Worm (Caenorhabditis elegans) whole organism, L2 larva: ENCODE results near the gene C11H1.5.

Source experiments
- C34F6.9 ChIP-seq: fragments of 150-350 bp; optimal IDR thresholded peaks from 2 replicates; lab custom pipeline; 2014; ENCODE audit warnings: missing biosample characterization, missing genetic modification characterization
- F13H6.1 ChIP-seq: sonication (generic microtip); optimal IDR thresholded peaks from 2 replicates; lab custom pipeline; 2016; ENCODE audit warnings: missing genetic modification characterization, missing compliant biosample characterization
- Y55F3AM.14 ChIP-seq: fragments of 200-800 bp; sonication (Bioruptor generic); optimal IDR thresholded peaks from 2 replicates; lab custom pipeline; 2018; ENCODE audit warnings: mild to moderate bottlenecking, missing genetic modification characterization, missing compliant biosample characterization
- ZK546.5 ChIP-seq: sonication (generic microtip); optimal IDR thresholded peaks from 2 replicates; lab custom pipeline; 2017; ENCODE audit warnings: missing biosample characterization, missing genetic modification characterization
- alr-1 ChIP-seq: fragments of 150-350 bp; optimal IDR thresholded peaks from 2 replicates; lab custom pipeline; 2014; ENCODE audit warnings: missing biosample characterization, missing genetic modification characterization
- aly-2 ChIP-seq: fragments of 150-350 bp; optimal IDR thresholded peaks from 2 replicates; lab custom pipeline; 2014; ENCODE audit warnings: missing biosample characterization, missing genetic modification characterization
- blmp-1 ChIP-seq: sonication (generic microtip); optimal IDR thresholded peaks from 2 replicates; lab custom pipeline; 2017; ENCODE audit warnings: missing genetic modification characterization, mild to moderate bottlenecking, missing compliant biosample characterization, antibody characterized with exemption, moderate library complexity; ENCODE audit not compliant: insufficient read depth
- ceh-16 ChIP-seq: fragments of 150-350 bp; optimal IDR thresholded peaks from 2 replicates; lab custom pipeline; 2014; ENCODE audit warnings: missing biosample characterization, missing genetic modification characterization
- ceh-82 ChIP-seq: fragments of 150-350 bp; optimal IDR thresholded peaks from 2 replicates; lab custom pipeline; 2014; ENCODE audit warnings: missing biosample characterization, missing genetic modification characterization
- crh-2 ChIP-seq: sonication (generic microtip); optimal IDR thresholded peaks from 2 replicates; lab custom pipeline; 2017; ENCODE audit warnings: missing biosample characterization, missing genetic modification characterization
- dmd-4 ChIP-seq: sonication (generic microtip); optimal IDR thresholded peaks from 2 replicates; lab custom pipeline; 2017; ENCODE audit warnings: missing biosample characterization, missing genetic modification characterization
- egl-27 ChIP-seq: sonication (generic microtip); optimal IDR thresholded peaks from 3 replicates; lab custom pipeline; 2017; ENCODE audit warnings: missing biosample characterization, missing genetic modification reagents, missing genetic modification characterization
- elt-1 ChIP-seq: fragments of 150-350 bp; optimal IDR thresholded peaks from 2 replicates; lab custom pipeline; 2014; ENCODE audit warnings: missing biosample characterization, missing genetic modification characterization
- elt-3 ChIP-seq: sonication (generic microtip); optimal IDR thresholded peaks from 2 replicates; lab custom pipeline; 2017; ENCODE audit warnings: missing biosample characterization, missing genetic modification characterization
- fos-1 ChIP-seq: fragments of 150-350 bp; optimal IDR thresholded peaks from 2 replicates; lab custom pipeline; 2014; ENCODE audit warnings: missing biosample characterization, missing genetic modification characterization
- gmeb-1 ChIP-seq: fragments of 150-350 bp; optimal IDR thresholded peaks from 2 replicates; lab custom pipeline; 2014; ENCODE audit warnings: missing biosample characterization, missing genetic modification characterization
- lin-11 ChIP-seq: fragments of 150-350 bp; sonication (generic microtip); optimal IDR thresholded peaks from 2 replicates; lab custom pipeline; 2014; ENCODE audit warnings: missing biosample characterization, missing genetic modification characterization, inconsistent platforms, mixed read lengths
- lin-13 ChIP-seq: fragments of 150-350 bp; optimal IDR thresholded peaks from 2 replicates; lab custom pipeline; 2014; ENCODE audit warnings: missing biosample characterization, missing genetic modification reagents, missing genetic modification characterization
- lsy-2 ChIP-seq, 2 experiments: fragments of 150-350 bp in 1 of 2; sonication (generic microtip) in 1 of 2; optimal IDR thresholded peaks; 2 replicates each; lab custom pipeline; 2014 to 2017; ENCODE audit warnings: missing biosample characterization in 2 of 2, missing genetic modification characterization in 2 of 2
- mbf-1 ChIP-seq: sonication (generic microtip); optimal IDR thresholded peaks from 2 replicates; lab custom pipeline; 2017; ENCODE audit warnings: missing biosample characterization, missing genetic modification characterization
- nhr-10 ChIP-seq: sonication (generic microtip); optimal IDR thresholded peaks from 2 replicates; lab custom pipeline; 2017; ENCODE audit warnings: missing biosample characterization, missing genetic modification characterization
- nhr-11 ChIP-seq: fragments of 150-350 bp; optimal IDR thresholded peaks from 2 replicates; lab custom pipeline; 2014; ENCODE audit warnings: missing biosample characterization, missing genetic modification characterization
- nhr-12 ChIP-seq: fragments of 150-350 bp; optimal IDR thresholded peaks from 2 replicates; lab custom pipeline; 2014; ENCODE audit warnings: missing biosample characterization, missing genetic modification characterization
- nhr-21 ChIP-seq: fragments of 150-350 bp; optimal IDR thresholded peaks from 2 replicates; lab custom pipeline; 2014; ENCODE audit warnings: missing biosample characterization, missing genetic modification characterization
- nhr-25 ChIP-seq: fragments of 150-350 bp; sonication (generic microtip); optimal IDR thresholded peaks from 3 replicates; lab custom pipeline; 2014; ENCODE audit warnings: missing biosample characterization, missing genetic modification characterization
- nhr-6 ChIP-seq: fragments of 150-350 bp; optimal IDR thresholded peaks from 2 replicates; lab custom pipeline; 2014; ENCODE audit warnings: missing biosample characterization, missing genetic modification characterization
- nhr-77 ChIP-seq: fragments of 150-350 bp; optimal IDR thresholded peaks from 2 replicates; lab custom pipeline; 2014; ENCODE audit warnings: missing biosample characterization, missing genetic modification characterization
- peb-1 ChIP-seq: fragments of 150-350 bp; optimal IDR thresholded peaks from 2 replicates; lab custom pipeline; 2014; ENCODE audit warnings: missing biosample characterization, missing genetic modification characterization
- sem-4 ChIP-seq: fragments of 150-350 bp; optimal IDR thresholded peaks from 2 replicates; lab custom pipeline; 2014; ENCODE audit warnings: missing biosample characterization, missing genetic modification reagents, missing genetic modification characterization
- skn-1 ChIP-seq: sonication (generic microtip); optimal IDR thresholded peaks from 2 replicates; lab custom pipeline; 2017; ENCODE audit warnings: missing biosample characterization, missing genetic modification characterization
- sma-9 ChIP-seq, 2 experiments: fragments of 150-350 bp in 1 of 2; sonication (generic microtip) in 1 of 2; optimal IDR thresholded peaks; 2 replicates each; lab custom pipeline; 2014 to 2016; ENCODE audit warnings: missing genetic modification characterization in 2 of 2, mild to moderate bottlenecking in 1 of 2, missing biosample characterization in 1 of 2, missing compliant biosample characterization in 1 of 2, missing genetic modification reagents in 1 of 2, moderate library complexity in 1 of 2
- snpc-4 ChIP-seq: fragments of 150-350 bp; optimal IDR thresholded peaks from 2 replicates; lab custom pipeline; 2014; ENCODE audit warnings: missing biosample characterization, missing genetic modification characterization
- unc-55 ChIP-seq: fragments of 150-350 bp; sonication (generic microtip); optimal IDR thresholded peaks from 3 replicates; lab custom pipeline; 2014; ENCODE audit warnings: missing biosample characterization, missing genetic modification reagents, missing genetic modification characterization
- zag-1 ChIP-seq: fragments of 150-350 bp; optimal IDR thresholded peaks from 2 replicates; lab custom pipeline; 2014; ENCODE audit warnings: missing biosample characterization, missing genetic modification characterization
- ztf-11 ChIP-seq: sonication (generic microtip); optimal IDR thresholded peaks from 2 replicates; lab custom pipeline; 2017; ENCODE audit warnings: missing biosample characterization, missing genetic modification characterization
- ztf-4 ChIP-seq: fragments of 150-350 bp; optimal IDR thresholded peaks from 2 replicates; lab custom pipeline; 2014; ENCODE audit warnings: missing biosample characterization, missing genetic modification characterization

The C11H1.5 gene

ce11 chrX:14303078-14303477 lies at the start of gene C11H1.5:
Gene C11H1.5, minus strand, starts transcription at chrX:14303178.
- no peak for TF ChIP-seq snpc-4 (tag; lab: Kevin White, UChicago)
- TF ChIP-seq F13H6.1, result no peak
- TF ChIP-seq alr-1 (tag; lab: Kevin White, UChicago), result no peak
- TF ChIP-seq ztf-11 (tag; lab: Kevin White, UChicago), result no peak
- no peak for TF ChIP-seq gmeb-1 (tag; lab: Kevin White, UChicago)
- no peak for TF ChIP-seq Y55F3AM.14 (GFP tag; lab: Kevin White, UChicago)
- TF ChIP-seq sem-4 (tag; lab: Kevin White, UChicago), result no peak

DNA sequence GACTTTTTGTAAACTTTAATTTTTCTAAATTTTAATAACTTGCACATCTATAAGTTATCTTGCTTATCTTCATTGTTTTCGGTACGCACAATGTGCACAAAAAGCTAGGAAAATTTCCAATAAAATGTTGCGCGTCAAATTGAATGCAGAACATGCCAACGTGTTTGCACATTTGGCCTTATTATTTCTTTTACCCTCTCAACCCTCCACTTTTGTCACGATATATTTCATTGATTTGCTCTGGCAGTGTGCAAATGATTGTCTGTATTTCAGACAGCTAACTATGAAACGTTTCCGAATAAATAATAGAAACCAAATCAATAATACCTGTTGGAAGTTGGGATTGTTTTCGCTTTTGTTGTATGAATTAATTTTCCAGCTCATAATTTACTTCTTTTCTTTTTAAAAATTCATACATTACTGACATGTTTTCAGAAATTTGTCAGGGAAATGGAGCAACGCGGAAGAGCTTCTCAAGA lies 46.8 kb upstream of the C11H1.5 start, which contains the start of gene wdr-5.2:
TSS of gene wdr-5.2 (plus strand) at position 429 of the 479 bp plus-strand sequence.
- no peak for TF ChIP-seq aly-2
- peak; percentile 67 for TF ChIP-seq unc-55 (GFP tag; lab: Kevin White, UChicago)
- TF ChIP-seq nhr-12, result no peak
- TF ChIP-seq crh-2 (tag; lab: Kevin White, UChicago), result peak; percentile 21
- TF ChIP-seq lin-13 (GFP tag; lab: Kevin White, UChicago), result peak; percentile 10
- peak; percentile 4 for TF ChIP-seq sma-9 (GFP tag; optimal IDR thresholded peaks at IDR 0.05; lab: Kevin White, UChicago)
- no peak for TF ChIP-seq sma-9 (tag; optimal IDR thresholded peaks at IDR 0.05; lab: Kevin White, UChicago)
- peak; percentile 53 for TF ChIP-seq C34F6.9 (tag; lab: Kevin White, UChicago)
- no peak for TF ChIP-seq dmd-4 (tag; lab: Kevin White, UChicago)
- no peak for TF ChIP-seq fos-1 (tag; lab: Kevin White, UChicago)
- TF ChIP-seq ztf-11 (tag; lab: Kevin White, UChicago), result no peak
- no peak for TF ChIP-seq alr-1 (tag; lab: Kevin White, UChicago)
- no peak for TF ChIP-seq elt-3 (tag; lab: Kevin White, UChicago)
- TF ChIP-seq nhr-10 (tag; lab: Kevin White, UChicago), result no peak
- no peak for TF ChIP-seq mbf-1
- TF ChIP-seq sem-4 (tag; lab: Kevin White, UChicago), result no peak
- TF ChIP-seq lsy-2 (tag; optimal IDR thresholded peaks at IDR 0.05; lab: Kevin White, UChicago), result no peak

DNA sequence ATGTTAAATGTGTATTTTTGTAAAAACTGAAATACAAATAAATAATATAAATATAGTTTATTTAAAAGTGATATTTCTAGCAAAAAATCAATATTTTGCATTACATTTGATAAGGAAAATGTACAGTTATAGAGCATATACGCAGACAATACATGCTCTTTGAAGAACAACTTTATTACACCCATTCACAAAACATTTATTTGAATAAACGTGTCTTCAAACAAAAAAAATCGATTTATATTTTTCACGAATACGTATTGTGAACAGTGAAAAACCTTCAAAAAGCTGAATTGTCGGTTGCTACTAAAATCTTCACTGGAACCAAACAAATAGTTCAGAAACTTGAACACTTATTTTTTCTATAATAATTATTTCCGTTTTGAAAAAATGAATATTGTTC lies 44.6 kb upstream of the C11H1.5 start, which contains the start of gene K04G11.3:
TSS of gene K04G11.3 (minus strand) at position 101 of the 400 bp plus-strand sequence.
- no peak for TF ChIP-seq blmp-1
- no peak for TF ChIP-seq ZK546.5 (tag; lab: Kevin White, UChicago)
- no peak for TF ChIP-seq ceh-16
- TF ChIP-seq elt-1 (tag; lab: Kevin White, UChicago), result no peak
- TF ChIP-seq elt-3 (tag; lab: Kevin White, UChicago), result no peak
- no peak for TF ChIP-seq lin-11 (tag; lab: Kevin White, UChicago)
- no peak for TF ChIP-seq ztf-4 (tag; lab: Kevin White, UChicago)
- TF ChIP-seq peb-1, result no peak
- TF ChIP-seq nhr-25 (tag; lab: Kevin White, UChicago), result no peak
- TF ChIP-seq sem-4 (tag; lab: Kevin White, UChicago), result no peak
- no peak for TF ChIP-seq mbf-1
- TF ChIP-seq C34F6.9 (tag; lab: Kevin White, UChicago), result no peak
- no peak for TF ChIP-seq nhr-77 (tag; lab: Kevin White, UChicago)

DNA sequence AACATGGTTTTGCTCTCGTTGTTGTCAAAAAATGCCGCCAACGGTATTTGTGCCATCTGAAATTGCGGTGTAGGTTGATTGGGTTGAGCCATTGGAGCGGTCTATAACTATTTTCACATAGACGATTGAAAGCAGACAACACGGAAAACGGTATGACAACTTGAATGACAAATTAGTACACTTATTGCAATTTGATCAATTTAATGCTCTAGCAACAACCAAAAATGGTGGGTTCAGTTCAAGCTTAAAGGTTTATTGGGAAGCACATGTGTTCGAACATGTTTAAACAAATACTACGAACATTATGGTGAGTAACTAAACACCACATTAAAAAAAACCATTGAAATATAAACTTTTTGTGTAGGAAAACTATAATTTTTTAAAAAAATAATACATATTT lies 37.4 kb upstream of the C11H1.5 start, which contains the start of gene sel-7:
TSS of gene sel-7 (minus strand) at position 101 of the 400 bp plus-strand sequence.
- TF ChIP-seq Y55F3AM.14 (GFP tag; lab: Kevin White, UChicago) (no peak), blmp-1 (no peak), alr-1 (tag; lab: Kevin White, UChicago) (no peak), skn-1 (tag; lab: Kevin White, UChicago) (no peak), nhr-12 (no peak), unc-55 (GFP tag; lab: Kevin White, UChicago) (no peak), F13H6.1 (no peak), egl-27 (tag; lab: Kevin White, UChicago) (no peak), nhr-6 (no peak), ceh-82 (tag; lab: Kevin White, UChicago) (no peak), nhr-25 (tag; lab: Kevin White, UChicago) (no peak), nhr-21 (tag; lab: Kevin White, UChicago) (no peak), fos-1 (tag; lab: Kevin White, UChicago) (no peak), zag-1 (tag; lab: Kevin White, UChicago) (no peak), nhr-11 (tag; lab: Kevin White, UChicago) (no peak), lin-11 (tag; lab: Kevin White, UChicago) (no peak), mbf-1 (no peak)
